Fruit fly (Drosophila melanogaster) whole organism, embryonic: Measurements from ENCODE around the gene mRpL3.

Experiments
- Abd-B ChIP-seq: fragments of 200-800 bp; sonication (Bioruptor generic); optimal IDR thresholded peaks from 2 replicates; lab custom pipeline; 2018; ENCODE audit warnings: missing biosample characterization, mild to moderate bottlenecking, missing genetic modification characterization, moderate library complexity
- CG12071 ChIP-seq: fragments of 200-800 bp; sonication (Bioruptor generic); optimal IDR thresholded peaks from 3 replicates; lab custom pipeline; 2018; ENCODE audit warnings: missing biosample characterization, mild to moderate bottlenecking, missing genetic modification characterization
- CG12236 ChIP-seq: fragments of 200-800 bp; sonication (Bioruptor generic); optimal IDR thresholded peaks from 2 replicates; lab custom pipeline; 2016; ENCODE audit warnings: missing biosample characterization, missing genetic modification characterization
- CG13624 ChIP-seq: fragments of 200-800 bp; sonication (Bioruptor generic); optimal IDR thresholded peaks from 2 replicates; lab custom pipeline; 2016; ENCODE audit warnings: missing biosample characterization, missing genetic modification characterization
- CG16779 ChIP-seq: fragments of 200-800 bp; sonication (Bioruptor generic); IDR thresholded peaks from 2 replicates; pipeline ENCODE4 v1.3.6; 2022; ENCODE audit warnings: missing biosample characterization, missing genetic modification characterization
- CG2875 ChIP-seq: fragments of 200-800 bp; sonication (Bioruptor generic); optimal IDR thresholded peaks from 2 replicates; lab custom pipeline; 2017; ENCODE audit warnings: missing biosample characterization, mild to moderate bottlenecking, missing genetic modification characterization, missing genetic modification reagents
- CG31224 ChIP-seq: fragments of 200-800 bp; sonication (Bioruptor generic); IDR thresholded peaks from 2 replicates; pipeline ENCODE4 v1.3.6; 2022; ENCODE audit warnings: missing biosample characterization, missing genetic modification characterization
- CG34224 ChIP-seq: fragments of 200-800 bp; sonication (Bioruptor generic); IDR thresholded peaks from 3 replicates; pipeline ENCODE4 v1.3.6; 2022; ENCODE audit warnings: missing biosample characterization, missing genetic modification characterization; ENCODE audit not compliant: partially characterized antibody
- CG3838 ChIP-seq: fragments of 200-800 bp; sonication (Bioruptor generic); optimal IDR thresholded peaks from 3 replicates; lab custom pipeline; 2016; ENCODE audit warnings: missing biosample characterization, missing genetic modification characterization
- CG42726 ChIP-seq: fragments of 200-800 bp; sonication (Bioruptor generic); IDR thresholded peaks from 2 replicates; pipeline ENCODE4 v1.3.6; 2022; ENCODE audit warnings: missing biosample characterization, missing genetic modification characterization; ENCODE audit not compliant: partially characterized antibody
- CG4707 ChIP-seq: fragments of 200-800 bp; sonication (Bioruptor generic); optimal IDR thresholded peaks from 2 replicates; lab custom pipeline; 2018; ENCODE audit warnings: missing biosample characterization, mild to moderate bottlenecking, missing genetic modification characterization, moderate library complexity
- CG4820 ChIP-seq: fragments of 200-800 bp; sonication (Bioruptor generic); optimal IDR thresholded peaks from 3 replicates; lab custom pipeline; 2016; ENCODE audit warnings: missing biosample characterization, missing genetic modification characterization
- CG6254 ChIP-seq: fragments of 200-800 bp; sonication (Bioruptor generic); optimal IDR thresholded peaks from 3 replicates; lab custom pipeline; 2017; ENCODE audit warnings: mild to moderate bottlenecking, missing biosample characterization, missing genetic modification reagents, missing genetic modification characterization
- CG6272 ChIP-seq: fragments of 200-800 bp; sonication (Bioruptor generic); IDR thresholded peaks from 2 replicates; pipeline ENCODE4 v1.3.6; 2022; ENCODE audit warnings: missing biosample characterization, missing genetic modification characterization
- CG7928 ChIP-seq: fragments of 200-800 bp; sonication (Bioruptor generic); optimal IDR thresholded peaks from 2 replicates; lab custom pipeline; 2017; ENCODE audit warnings: missing biosample characterization, mild to moderate bottlenecking, missing genetic modification characterization
- CG7963 ChIP-seq: fragments of 200-800 bp; sonication (Bioruptor generic); IDR thresholded peaks from 3 replicates; pipeline ENCODE4 v1.3.6; 2022; ENCODE audit warnings: missing biosample characterization, missing genetic modification characterization; ENCODE audit not compliant: partially characterized antibody
- CG8089 ChIP-seq: fragments of 200-800 bp; sonication (Bioruptor generic); optimal IDR thresholded peaks from 3 replicates; lab custom pipeline; 2016; ENCODE audit warnings: missing biosample characterization, missing genetic modification characterization
- CG9215 ChIP-seq: fragments of 200-800 bp; sonication (Bioruptor generic); IDR thresholded peaks from 2 replicates; pipeline ENCODE4 v1.3.6; 2022; ENCODE audit warnings: missing biosample characterization, missing genetic modification characterization
- Dll ChIP-seq: fragments of 200-800 bp; sonication (Bioruptor generic); IDR thresholded peaks from 4 replicates; pipeline ENCODE4 v1.3.6; 2022; ENCODE audit warnings: missing biosample characterization, missing genetic modification characterization; ENCODE audit not compliant: partially characterized antibody
- Doc3 ChIP-seq: fragments of 200-800 bp; sonication (Bioruptor generic); IDR thresholded peaks from 3 replicates; pipeline ENCODE4 v1.3.6; 2022; ENCODE audit warnings: missing biosample characterization, missing genetic modification characterization; ENCODE audit not compliant: partially characterized antibody
- Dref ChIP-seq: fragments of 200-800 bp; sonication (Bioruptor generic); IDR thresholded peaks from 2 replicates; pipeline ENCODE4 v1.3.6; 2022; ENCODE audit warnings: missing biosample characterization, missing genetic modification characterization
- E2f2 ChIP-seq: fragments of 200-800 bp; sonication (Bioruptor generic); IDR thresholded peaks from 2 replicates; pipeline ENCODE4 v1.3.6; 2022; ENCODE audit warnings: missing biosample characterization, missing genetic modification characterization
- HLH54F ChIP-seq: fragments of 200-800 bp; sonication (Bioruptor generic); optimal IDR thresholded peaks from 3 replicates; lab custom pipeline; 2016; ENCODE audit warnings: missing biosample characterization, missing genetic modification characterization
- Hmx ChIP-seq: fragments of 200-800 bp; sonication (Bioruptor generic); optimal IDR thresholded peaks from 2 replicates; lab custom pipeline; 2016; ENCODE audit warnings: missing biosample characterization, missing genetic modification characterization
- Hr51 ChIP-seq, 2 experiments: fragments of 200-800 bp; sonication (Bioruptor generic); optimal IDR thresholded peaks; 2 replicates in 1 of 2; 3 replicates in 1 of 2; lab custom pipeline; 2016 to 2018; ENCODE audit warnings: missing biosample characterization in 2 of 2, missing genetic modification characterization in 2 of 2, mild to moderate bottlenecking in 1 of 2, moderate library complexity in 1 of 2
- MBD-R2 ChIP-seq: fragments of 200-800 bp; sonication (Bioruptor generic); IDR thresholded peaks from 2 replicates; pipeline ENCODE4 v1.3.6; 2022; ENCODE audit warnings: missing biosample characterization, missing genetic modification characterization
- Med ChIP-seq: fragments of 200-800 bp; sonication (Bioruptor generic); peaks from one replicate; lab custom pipeline; 2016; ENCODE audit warnings: missing biosample characterization, missing genetic modification characterization, mild to moderate bottlenecking, inconsistent platforms, moderate library complexity
- Myb ChIP-seq: fragments of 200-800 bp; sonication (Bioruptor generic); optimal IDR thresholded peaks from 2 replicates; lab custom pipeline; 2016; ENCODE audit warnings: missing biosample characterization, missing genetic modification characterization
- Opbp ChIP-seq: fragments of 200-800 bp; sonication (Bioruptor generic); IDR thresholded peaks from 3 replicates; pipeline ENCODE4 v1.3.6; 2022; ENCODE audit warnings: missing biosample characterization, missing genetic modification characterization; ENCODE audit not compliant: partially characterized antibody
- Sry-δ ChIP-seq: fragments of 200-800 bp; sonication (Bioruptor generic); optimal IDR thresholded peaks from 2 replicates; lab custom pipeline; 2016; ENCODE audit warnings: missing biosample characterization, missing genetic modification characterization
- ap ChIP-seq: fragments of 200-800 bp; sonication (Bioruptor generic); IDR thresholded peaks from 2 replicates; pipeline ENCODE4 v1.3.6; 2022; ENCODE audit warnings: missing biosample characterization, missing genetic modification characterization
- ase ChIP-seq: fragments of 200-800 bp; sonication (Bioruptor generic); IDR thresholded peaks from 3 replicates; pipeline ENCODE4 v1.3.6; 2022; ENCODE audit warnings: missing biosample characterization, missing genetic modification characterization
- ato ChIP-seq: fragments of 200-800 bp; sonication (Bioruptor generic); IDR thresholded peaks from 2 replicates; pipeline ENCODE4 v1.3.6; 2022; ENCODE audit warnings: missing biosample characterization, missing genetic modification characterization; ENCODE audit not compliant: partially characterized antibody
- bbx ChIP-seq: fragments of 200-800 bp; sonication (Bioruptor generic); IDR thresholded peaks from 2 replicates; pipeline ENCODE4 v1.3.6; 2022; ENCODE audit warnings: missing biosample characterization, missing genetic modification characterization; ENCODE audit not compliant: partially characterized antibody
- chinmo ChIP-seq: fragments of 200-800 bp; sonication (Bioruptor generic); IDR thresholded peaks from 4 replicates; pipeline ENCODE4 v1.3.6; 2022; ENCODE audit warnings: missing biosample characterization, missing genetic modification characterization; ENCODE audit not compliant: partially characterized antibody
- crp ChIP-seq, 2 experiments: fragments of 200-800 bp; sonication (Bioruptor generic); optimal IDR thresholded peaks; 2 replicates in 1 of 2; 3 replicates in 1 of 2; lab custom pipeline; 2017; ENCODE audit warnings: missing biosample characterization in 2 of 2, missing genetic modification characterization in 2 of 2, mild to moderate bottlenecking in 1 of 2, moderate library complexity in 1 of 2
- dm ChIP-seq: fragments of 200-800 bp; sonication (Bioruptor generic); optimal IDR thresholded peaks from 3 replicates; lab custom pipeline; 2016; ENCODE audit warnings: missing biosample characterization, missing genetic modification characterization
- gro ChIP-seq: fragments of 200-800 bp; sonication (Bioruptor generic); optimal IDR thresholded peaks from 2 replicates; lab custom pipeline; 2016; ENCODE audit warnings: missing biosample characterization, missing genetic modification characterization
- hbn ChIP-seq: fragments of 200-800 bp; sonication (Bioruptor generic); IDR thresholded peaks from 2 replicates; pipeline ENCODE4 v1.3.6; 2022; ENCODE audit warnings: missing biosample characterization, missing genetic modification characterization; ENCODE audit not compliant: partially characterized antibody
- knrl ChIP-seq: fragments of 200-800 bp; sonication (Bioruptor generic); IDR thresholded peaks from 3 replicates; pipeline ENCODE4 v1.3.6; 2022; ENCODE audit warnings: missing biosample characterization, missing genetic modification characterization; ENCODE audit not compliant: partially characterized antibody
- lmd ChIP-seq: fragments of 200-800 bp; sonication (Bioruptor generic); IDR thresholded peaks from 2 replicates; pipeline ENCODE4 v1.3.6; 2022; ENCODE audit warnings: missing biosample characterization, missing genetic modification characterization
- nerfin-2 ChIP-seq: fragments of 200-800 bp; sonication (Bioruptor generic); IDR thresholded peaks from 2 replicates; pipeline ENCODE4 v1.3.6; 2022; ENCODE audit warnings: missing biosample characterization, missing genetic modification characterization; ENCODE audit not compliant: partially characterized antibody
- nom ChIP-seq: fragments of 200-800 bp; sonication (Bioruptor generic); optimal IDR thresholded peaks from 2 replicates; lab custom pipeline; 2017; ENCODE audit warnings: missing biosample characterization, missing genetic modification characterization, mild to moderate bottlenecking, moderate library complexity, missing genetic modification reagents
- prd ChIP-seq, 3 experiments: fragments of >200 bp in 2 of 3; fragments of 200-800 bp in 1 of 3; sonication (Bioruptor generic) in 1 of 3; optimal IDR thresholded peaks in 2 of 3; IDR thresholded peaks in 1 of 3; 2 replicates in 2 of 3; 3 replicates in 1 of 3; pipeline versions ENCODE4 v1.3.6 to Lab custom; 2017 to 2022; ENCODE audit warnings: missing biosample characterization in 1 of 3, missing genetic modification characterization in 1 of 3
- tna ChIP-seq: fragments of 200-800 bp; sonication (Bioruptor generic); IDR thresholded peaks from 2 replicates; pipeline ENCODE4 v1.3.6; 2022; ENCODE audit warnings: missing biosample characterization, missing genetic modification characterization; ENCODE audit not compliant: partially characterized antibody
- tx ChIP-seq: fragments of 200-800 bp; sonication (Bioruptor generic); optimal IDR thresholded peaks from 2 replicates; lab custom pipeline; 2016; ENCODE audit warnings: missing biosample characterization, missing genetic modification characterization
- vnd ChIP-seq: fragments of 200-800 bp; sonication (Bioruptor generic); IDR thresholded peaks from 3 replicates; pipeline ENCODE4 v1.3.6; 2022; ENCODE audit warnings: missing biosample characterization, missing genetic modification characterization; ENCODE audit not compliant: partially characterized antibody
- vvl ChIP-seq: fragments of 200-800 bp; sonication (Bioruptor generic); IDR thresholded peaks from 2 replicates; pipeline ENCODE4 v1.3.6; 2022; ENCODE audit warnings: missing biosample characterization, missing genetic modification characterization

The mRpL3 gene

dm6 chrX:15712409-15712808, 48.6 kb upstream of the mRpL3 start, which contains the start of gene HUWE1 (continued):
- no peak for TF ChIP-seq CG9215
- no peak for TF ChIP-seq CG7928
- peak; percentile 79 for TF ChIP-seq CG7963
- peak; percentile 28 for TF ChIP-seq gro (GFP tag; lab: Kevin White, UChicago)
- TF ChIP-seq ase (GFP tag; lab: Robert Waterston, UW) = no peak
- 0 out of 2 replicates have a peak, but pooled peaks have one; percentile 5 for TF ChIP-seq vvl (GFP tag; lab: Robert Waterston, UW)
- peak; percentile 83 for TF ChIP-seq bbx (GFP tag; lab: Robert Waterston, UW)
- TF ChIP-seq CG4820 (GFP tag; lab: Kevin White, UChicago) = no peak
- TF ChIP-seq CG8089 (GFP tag; lab: Kevin White, UChicago) = no peak
- TF ChIP-seq nom = peak; percentile 32
- no peak for TF ChIP-seq CG4707 (GFP tag; lab: Kevin White, UChicago)
- TF ChIP-seq tx (GFP tag; lab: Kevin White, UChicago) = no peak
- no peak for TF ChIP-seq CG12236 (GFP tag; lab: Kevin White, UChicago)
- peak; percentile 63 for TF ChIP-seq dm (GFP tag; lab: Kevin White, UChicago)
- TF ChIP-seq ap = no peak

dm6 chrX:15731968-15732367, 29.1 kb upstream of the mRpL3 start, which contains the start of gene CG8191:
TSS of gene CG8191 (plus strand) at chrX:15732178.
- TF ChIP-seq Dll (peak; percentile 74; the same call in 3 of the 4 replicates), CG13624 (GFP tag; lab: Kevin White, UChicago) (no peak), MBD-R2 (GFP tag; lab: Robert Waterston, UW) (peak; percentile 70), Dref (GFP tag; lab: Robert Waterston, UW) (peak; percentile 82), CG34224 (GFP tag; lab: Robert Waterston, UW) (peak; percentile 80), Opbp (GFP tag; lab: Robert Waterston, UW) (peak; percentile 78; the same call in 2 of the 3 replicates), Hr51 (GFP tag; optimal IDR thresholded peaks at IDR 0.05; lab: Kevin White, UChicago) (no peak), crp (GFP tag; optimal IDR thresholded peaks at IDR 0.05; lab: Kevin White, UChicago) (peak in 1 of 2 experiments; percentile 82), vnd (GFP tag; lab: Robert Waterston, UW) (peak; percentile 61; the same call in 2 of the 3 replicates), CG3838 (GFP tag; lab: Kevin White, UChicago) (no peak), CG6272 (GFP tag; lab: Robert Waterston, UW) (no peak), ato (GFP tag; lab: Robert Waterston, UW) (peak; percentile 82), Hmx (no peak), lmd (no peak), nerfin-2 (peak; percentile 73), Myb (GFP tag; lab: Kevin White, UChicago) (peak; percentile 34), Med (GFP tag; lab: Kevin White, UChicago) (peak; percentile 44), E2f2 (peak; percentile 87), CG16779 (GFP tag; lab: Robert Waterston, UW) (no peak), HLH54F (no peak), hbn (GFP tag; lab: Robert Waterston, UW) (peak; percentile 69), tna (GFP tag; lab: Robert Waterston, UW) (peak; percentile 84), CG42726 (no peak), prd (optimal IDR thresholded peaks at IDR 0.05; lab: Kevin White, UChicago) (no peak), prd (GFP tag; IDR thresholded peaks at IDR 0.05; lab: Robert Waterston, UW) (no peak), Sry-δ (GFP tag; lab: Kevin White, UChicago) (peak; percentile 32), CG31224 (GFP tag; lab: Robert Waterston, UW) (no peak), Abd-B (GFP tag; lab: Kevin White, UChicago) (no peak), knrl (peak; percentile 44; the same call in 2 of the 3 replicates), CG2875 (GFP tag; lab: Kevin White, UChicago) (no peak), CG6254 (GFP tag; lab: Kevin White, UChicago) (no peak), chinmo (GFP tag; lab: Robert Waterston, UW) (peak; percentile 90; the same call in 3 of the 4 replicates), CG12071 (no peak), Doc3 (GFP tag; lab: Robert Waterston, UW) (peak; percentile 72)
